Worm (Caenorhabditis elegans): ENCODE measurements around the gene C34E10.10.
A peak's percentile ranks its signal among the peaks of the same experiment; 100 is the strongest.

Gene C34E10.10

ce11 chrIII:5241854-5242253 is 14.2 kb upstream of the C34E10.10 start:
- no peak for TF ChIP-seq mdl-1 (tag; optimal IDR thresholded peaks at IDR 0.05)
- TF ChIP-seq nhr-11 (tag; optimal IDR thresholded peaks at IDR 0.05): no peak
- no peak for TF ChIP-seq mml-1 (tag; optimal IDR thresholded peaks at IDR 0.05)
- TF ChIP-seq lsy-12 (tag; optimal IDR thresholded peaks at IDR 0.05): no peak
- no peak for TF ChIP-seq nhr-25 (tag; optimal IDR thresholded peaks at IDR 0.05)
- no peak for TF ChIP-seq nhr-43 (tag; optimal IDR thresholded peaks at IDR 0.05; ENCODE audit: poor library complexity, severe bottlenecking)
- no peak for TF ChIP-seq fos-1 (tag; optimal IDR thresholded peaks at IDR 0.05)
- no peak for TF ChIP-seq lin-15B (tag; optimal IDR thresholded peaks at IDR 0.05)
- TF ChIP-seq elt-2 (tag; optimal IDR thresholded peaks at IDR 0.05): no peak
- no peak for TF ChIP-seq snpc-4 (tag; optimal IDR thresholded peaks at IDR 0.05)
- TF ChIP-seq sea-2 (GFP tag; optimal IDR thresholded peaks at IDR 0.05): no peak

DNA sequence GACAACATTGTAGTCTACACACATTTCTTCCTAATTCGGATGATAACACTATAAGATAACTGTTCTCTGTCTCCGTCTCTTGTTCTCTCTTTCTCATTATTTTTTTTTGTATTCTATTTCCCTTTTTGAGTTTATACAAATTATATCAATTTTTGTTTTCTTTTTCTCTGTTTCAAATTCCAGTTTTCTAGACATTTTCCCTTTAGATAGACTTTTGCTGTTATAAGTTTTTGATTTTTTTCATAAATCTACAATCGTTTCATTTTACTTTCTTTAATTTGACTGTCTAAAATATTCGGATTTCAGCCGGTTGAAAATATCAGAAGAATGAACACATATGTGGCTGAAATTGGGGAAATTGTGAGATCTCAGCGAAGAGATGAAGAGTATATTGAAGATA is 8.4 kb upstream of the C34E10.10 start, which contains the start of gene prx-10:
TSS of gene prx-10 (plus strand) at position 301 of the 400 bp plus-strand sequence.
- no peak for TF ChIP-seq unc-62 (GFP tag; optimal IDR thresholded peaks at IDR 0.05)
- no peak for TF ChIP-seq nhr-43 (tag; optimal IDR thresholded peaks at IDR 0.05; ENCODE audit: poor library complexity, severe bottlenecking)
- TF ChIP-seq elt-2 (tag; optimal IDR thresholded peaks at IDR 0.05): peak; percentile 24
- TF ChIP-seq ceh-9 (tag; optimal IDR thresholded peaks at IDR 0.05): no peak
- no peak for TF ChIP-seq tbx-2 (tag; optimal IDR thresholded peaks at IDR 0.05)

- TF ChIP-seq nhr-67 (tag; optimal IDR thresholded peaks at IDR 0.05) (no peak), fos-1 (tag; optimal IDR thresholded peaks at IDR 0.05) (no peak), nhr-77 (tag; optimal IDR thresholded peaks at IDR 0.05) (no peak), mml-1 (tag; optimal IDR thresholded peaks at IDR 0.05) (no peak), ama-1 (optimal IDR thresholded peaks at IDR 0.05) (no peak), hmg-11 (tag; optimal IDR thresholded peaks at IDR 0.05) (no peak)
Measured at ce11 chrIII:5234312-5234711, 6.6 kb upstream of the C34E10.10 start, which contains the start of gene mrps-26. Gene mrps-26, plus strand, starts transcription at chrIII:5234612.

DNA sequence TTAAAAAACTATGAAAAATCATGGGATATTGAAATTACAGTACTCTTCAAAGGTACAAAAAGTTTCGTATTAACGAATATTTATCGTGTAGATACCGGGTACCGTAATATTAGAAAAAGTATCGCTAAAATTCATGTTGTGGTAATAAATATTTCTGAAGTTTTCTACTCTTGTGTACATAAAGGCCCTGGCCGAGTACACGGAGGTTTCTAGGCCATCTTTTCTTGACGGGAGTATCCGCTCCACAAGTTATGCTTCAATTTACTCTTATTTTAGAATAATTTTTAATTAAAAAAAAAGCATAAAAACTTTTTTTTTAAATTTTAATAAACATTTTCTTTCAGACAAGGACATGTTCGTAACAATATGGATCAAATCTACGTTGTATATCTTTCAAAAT is 5.5 kb upstream of the C34E10.10 start:
- TF ChIP-seq zag-1 (tag; optimal IDR thresholded peaks at IDR 0.05) (no peak), pha-4 (tag; optimal IDR thresholded peaks at IDR 0.05) (peak; percentile 68)

DNA sequence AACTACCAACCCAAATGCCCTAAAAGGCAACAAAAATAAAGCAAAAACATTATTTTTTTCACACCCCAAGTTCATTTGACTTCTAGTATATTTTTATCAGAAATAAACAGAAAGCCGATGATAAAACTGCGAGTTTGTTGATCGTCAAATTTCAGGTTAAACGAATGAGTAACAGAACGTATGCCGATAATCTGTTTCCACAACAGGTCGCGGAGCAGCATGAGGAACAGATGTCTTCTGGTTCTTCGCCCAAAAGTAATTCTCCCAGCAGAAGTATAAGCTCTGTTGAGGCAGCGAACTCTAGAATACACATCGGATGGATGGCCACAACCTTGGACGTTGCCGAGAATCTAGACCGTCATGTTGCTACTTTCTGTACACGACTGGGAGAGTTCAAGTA is 2.7 kb upstream of the C34E10.10 start, which contains the start of gene prmt-5:
TSS of gene prmt-5 (plus strand) at position 141 of the 400 bp plus-strand sequence.
- TF ChIP-seq ceh-82 (tag; optimal IDR thresholded peaks at IDR 0.05): no peak
- no peak for TF ChIP-seq eor-1 (tag; optimal IDR thresholded peaks at IDR 0.05)
- TF ChIP-seq elt-3 (tag; optimal IDR thresholded peaks at IDR 0.05): peak in 1 of 3 experiments; percentile 13
- no peak for TF ChIP-seq nfya-1 (tag; optimal IDR thresholded peaks at IDR 0.05; ENCODE audit: insufficient read depth)
- no peak for TF ChIP-seq ztf-4 (tag; optimal IDR thresholded peaks at IDR 0.05)
- TF ChIP-seq tbx-2 (tag; optimal IDR thresholded peaks at IDR 0.05): no peak
- no peak for TF ChIP-seq zag-1 (tag; optimal IDR thresholded peaks at IDR 0.05)
- TF ChIP-seq fkh-2 (tag; optimal IDR thresholded peaks at IDR 0.05): no peak
- peak; percentile 18 for TF ChIP-seq pqm-1 (tag; optimal IDR thresholded peaks at IDR 0.05)
- no peak for TF ChIP-seq ceh-16 (tag; optimal IDR thresholded peaks at IDR 0.05)
- TF ChIP-seq ztf-11 (tag; optimal IDR thresholded peaks at IDR 0.05): no peak
- peak; percentile 35 for TF ChIP-seq nhr-23 (tag; optimal IDR thresholded peaks at IDR 0.05)
- TF ChIP-seq hmg-11 (tag; optimal IDR thresholded peaks at IDR 0.05): no peak
- TF ChIP-seq elt-2 (tag; optimal IDR thresholded peaks at IDR 0.05): peak; percentile 27
- no peak for TF ChIP-seq skn-1 (tag; optimal IDR thresholded peaks at IDR 0.05)
- peak; percentile 73 for TF ChIP-seq nhr-43 (tag; optimal IDR thresholded peaks at IDR 0.05; ENCODE audit: poor library complexity, severe bottlenecking)
- peak; percentile 90 for TF ChIP-seq ama-1 (optimal IDR thresholded peaks at IDR 0.05)
- no peak for TF ChIP-seq R02D3.7 (tag; optimal IDR thresholded peaks at IDR 0.05)
- no peak for TF ChIP-seq nhr-28 (tag; optimal IDR thresholded peaks at IDR 0.05)
- no peak for TF ChIP-seq snpc-4 (tag; optimal IDR thresholded peaks at IDR 0.05)
- TF ChIP-seq daf-12 (tag; optimal IDR thresholded peaks at IDR 0.05): no peak
- TF ChIP-seq fkh-10 (GFP tag; optimal IDR thresholded peaks at IDR 0.05): no peak
- peak; percentile 30 for TF ChIP-seq nhr-25 (tag; optimal IDR thresholded peaks at IDR 0.05)
- no peak for TF ChIP-seq egl-5 (tag; optimal IDR thresholded peaks at IDR 0.05)
- TF ChIP-seq nhr-76 (tag; optimal IDR thresholded peaks at IDR 0.05): no peak
- TF ChIP-seq mdl-1 (tag; optimal IDR thresholded peaks at IDR 0.05): no peak
- no peak for TF ChIP-seq fos-1 (tag; optimal IDR thresholded peaks at IDR 0.05)
- TF ChIP-seq egl-27 (tag; optimal IDR thresholded peaks at IDR 0.05): no peak
- peak; percentile 13 for TF ChIP-seq pha-4 (tag; optimal IDR thresholded peaks at IDR 0.05)
- TF ChIP-seq elt-1 (tag; optimal IDR thresholded peaks at IDR 0.05): no peak
- TF ChIP-seq nhr-77 (tag; optimal IDR thresholded peaks at IDR 0.05): peak; percentile 22
- no peak for TF ChIP-seq ZK546.5 (tag; optimal IDR thresholded peaks at IDR 0.05)
- no peak for TF ChIP-seq nhr-12 (tag; optimal IDR thresholded peaks at IDR 0.05)
- TF ChIP-seq ceh-9 (tag; optimal IDR thresholded peaks at IDR 0.05): no peak
- no peak for TF ChIP-seq ceh-28 (tag; optimal IDR thresholded peaks at IDR 0.05)
- TF ChIP-seq nhr-11 (tag; optimal IDR thresholded peaks at IDR 0.05): peak; percentile 17
- TF ChIP-seq jun-1 (tag; optimal IDR thresholded peaks at IDR 0.05): no peak
- TF ChIP-seq nhr-237 (tag; optimal IDR thresholded peaks at IDR 0.05): no peak
- no peak for TF ChIP-seq unc-62 (GFP tag; optimal IDR thresholded peaks at IDR 0.05)
